Fruit fly (Drosophila melanogaster): ENCODE measurements around the gene CTCF.

Gene CTCF

DNA sequence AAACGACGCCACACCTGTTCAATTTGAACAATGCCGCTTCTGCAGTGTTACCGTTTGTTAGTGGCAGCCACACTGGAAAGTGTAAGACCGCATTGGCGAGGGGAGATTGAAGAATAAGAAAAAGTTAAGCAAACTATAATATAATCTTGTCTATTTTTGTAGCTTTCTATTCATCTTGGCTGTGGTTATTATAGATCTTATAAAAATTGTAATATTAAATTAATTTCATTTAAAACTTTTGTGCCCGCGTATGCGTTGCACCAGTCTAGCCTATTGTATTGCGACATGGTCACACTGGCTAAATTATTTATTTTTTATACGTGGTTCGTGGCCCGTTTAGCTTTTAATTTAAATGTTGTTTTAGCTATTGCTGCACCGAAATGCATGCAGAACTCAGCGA is 33.2 kb downstream of the CTCF start, which contains the start of the genes RhoGEF4 and Rint1 (continued):
- TF ChIP-seq bbx (GFP tag; IDR thresholded peaks at IDR 0.05; ENCODE audit: partially characterized antibody) (no peak), YL-1 (GFP tag; optimal IDR thresholded peaks at IDR 0.05) (peak; percentile 69), BtbVII (GFP tag; optimal IDR thresholded peaks at IDR 0.05) (no peak), CG32772 (GFP tag; IDR thresholded peaks at IDR 0.05) (peak; percentile 73), Xbp1 (GFP tag; optimal IDR thresholded peaks at IDR 0.05) (peak; percentile 91), CG7963 (GFP tag; IDR thresholded peaks at IDR 0.05; ENCODE audit: partially characterized antibody) (no peak), Sry-δ (GFP tag; optimal IDR thresholded peaks at IDR 0.05) (peak; percentile 18), CG16779 (GFP tag; IDR thresholded peaks at IDR 0.05) (no peak), ind (GFP tag; optimal IDR thresholded peaks at IDR 0.05) (peak; percentile 68), CG15269 (tag; optimal IDR thresholded peaks at IDR 0.05) (no peak), CG17385 (GFP tag; optimal IDR thresholded peaks at IDR 0.05) (no peak), HLH4C (GFP tag; IDR thresholded peaks at IDR 0.05; ENCODE audit: partially characterized antibody) (no peak), dmrt11E (tag; optimal IDR thresholded peaks at IDR 0.05) (peak; percentile 71), ato (GFP tag; IDR thresholded peaks at IDR 0.05; ENCODE audit: partially characterized antibody) (no peak), CG12104 (GFP tag; optimal IDR thresholded peaks at IDR 0.05) (peak; percentile 46), CG30020 (tag; optimal IDR thresholded peaks at IDR 0.05) (peak; percentile 47), CG14860 (GFP tag; IDR thresholded peaks at IDR 0.05; ENCODE audit: partially characterized antibody) (no peak), CG6272 (GFP tag; IDR thresholded peaks at IDR 0.05) (peak; percentile 73), CG12744 (GFP tag; optimal IDR thresholded peaks at IDR 0.05) (no peak), CG18599 (GFP tag; optimal IDR thresholded peaks at IDR 0.05) (peak; percentile 67), ranshi (GFP tag; IDR thresholded peaks at IDR 0.05) (peak; percentile 79; the same call in 1 of the 2 replicates), NC2α (GFP tag; optimal IDR thresholded peaks at IDR 0.05) (peak; percentile 2), dati (GFP tag; IDR thresholded peaks at IDR 0.05) (no peak), CG31224 (GFP tag; IDR thresholded peaks at IDR 0.05) (peak; percentile 52), Antp (GFP tag; optimal IDR thresholded peaks at IDR 0.05) (no peak), CG4360 (GFP tag; IDR thresholded peaks at IDR 0.05) (no peak), CG13287 (GFP tag; IDR thresholded peaks at IDR 0.05; ENCODE audit: partially characterized antibody) (peak; percentile 55; the same call in 1 of the 2 replicates), CG18262 (tag; optimal IDR thresholded peaks at IDR 0.05) (peak; percentile 59), tx (GFP tag; optimal IDR thresholded peaks at IDR 0.05) (peak; percentile 48), otp (GFP tag; IDR thresholded peaks at IDR 0.05) (no peak), CG11247 (GFP tag; IDR thresholded peaks at IDR 0.05) (peak; percentile 75), H2.0 (GFP tag; IDR thresholded peaks at IDR 0.05) (peak; percentile 54; the same call in 1 of the 2 replicates), CG15514 (GFP tag; optimal IDR thresholded peaks at IDR 0.05) (peak; percentile 52), Max (GFP tag; optimal IDR thresholded peaks at IDR 0.05) (peak; percentile 70), CG32532 (GFP tag; IDR thresholded peaks at IDR 0.05) (peak; percentile 83), Neu2 (GFP tag; optimal IDR thresholded peaks at IDR 0.05; ENCODE audit: borderline replicate concordance) (no peak), ara (GFP tag; IDR thresholded peaks at IDR 0.05) (peak; percentile 73), CG34422 (GFP tag; IDR thresholded peaks at IDR 0.05) (peak; percentile 76; the same call in 2 of the 3 replicates), pfk (GFP tag; optimal IDR thresholded peaks at IDR 0.05) (no peak), CG10565 (GFP tag; optimal IDR thresholded peaks at IDR 0.05) (no peak), CG2202 (tag; optimal IDR thresholded peaks at IDR 0.05) (peak; percentile 30), Usf (GFP tag; optimal IDR thresholded peaks at IDR 0.05) (peak; percentile 59), CG2712 (tag; optimal IDR thresholded peaks at IDR 0.05) (peak; percentile 81), dan (GFP tag; IDR thresholded peaks at IDR 0.05) (peak; percentile 45; the same call in 1 of the 2 replicates), esg (GFP tag; conservative IDR thresholded peaks at IDR 0.05) (peak; percentile 77), btn (GFP tag; optimal IDR thresholded peaks at IDR 0.05) (no peak), CG13123 (GFP tag; optimal IDR thresholded peaks at IDR 0.05) (peak; percentile 52), jumu (GFP tag; optimal IDR thresholded peaks at IDR 0.05) (peak; percentile 57), Atf-2 (GFP tag; optimal IDR thresholded peaks at IDR 0.05) (no peak), fu2 (GFP tag; optimal IDR thresholded peaks at IDR 0.05) (no peak), CG13296 (GFP tag; optimal IDR thresholded peaks at IDR 0.05) (no peak)
